Worm (Caenorhabditis elegans) whole organism, L4/young adult: ENCODE data around the gene C06G3.3.

Experiments
- W03F9.2 ChIP-seq: fragments of 150-350 bp; optimal IDR thresholded peaks from 2 replicates; lab custom pipeline; 2014; ENCODE audit warnings: missing biosample characterization, missing genetic modification characterization
- dao-5 ChIP-seq: sonication (generic microtip); optimal IDR thresholded peaks from 2 replicates; lab custom pipeline; 2016; ENCODE audit warnings: missing genotype, missing genetic modification characterization, moderate library complexity, missing compliant biosample characterization
- him-1 ChIP-seq: sonication (generic microtip); optimal IDR thresholded peaks from 2 replicates; lab custom pipeline; 2016; ENCODE audit warnings: missing genotype, missing genetic modification reagents, missing genetic modification characterization, missing compliant biosample characterization

The C06G3.3 gene

ce11 chrIV:7035823-7036222 lies at the start of gene C06G3.3:
Gene C06G3.3, plus strand, starts transcription at chrIV:7036123.
- TF ChIP-seq dao-5 (tag; lab: Kevin White, UChicago) (no peak), W03F9.2 (no peak), him-1 (no peak)

ce11 chrIV:6986835-6987234 lies 49.1 kb upstream of the C06G3.3 start, which contains the start of gene prkl-1:
Gene prkl-1, minus strand, starts transcription at chrIV:6986935.
- TF ChIP-seq W03F9.2: no peak
- no peak for TF ChIP-seq him-1
- TF ChIP-seq dao-5 (tag; lab: Kevin White, UChicago): no peak

- TF ChIP-seq dao-5 (tag; lab: Kevin White, UChicago): no peak
- no peak for TF ChIP-seq W03F9.2
- no peak for TF ChIP-seq him-1
Measured at ce11 chrIV:6991070-6991469, 44.9 kb upstream of the C06G3.3 start.

- no peak for TF ChIP-seq dao-5 (tag; lab: Kevin White, UChicago)
- TF ChIP-seq him-1: no peak
- TF ChIP-seq W03F9.2: no peak
Measured at ce11 chrIV:6997918-6998317, 38.0 kb upstream of the C06G3.3 start.

ce11 chrIV:6999206-6999605 lies 36.7 kb upstream of the C06G3.3 start, which contains the start of gene C25A8.5:
Gene C25A8.5, plus strand, starts transcription at chrIV:6999506.
- TF ChIP-seq W03F9.2: no peak
- TF ChIP-seq dao-5 (tag; lab: Kevin White, UChicago): no peak
- no peak for TF ChIP-seq him-1

ce11 chrIV:7003323-7003722 lies 32.6 kb upstream of the C06G3.3 start, which contains the start of gene cht-3:
Gene cht-3, plus strand, starts transcription at chrIV:7003623.
- TF ChIP-seq dao-5 (tag; lab: Kevin White, UChicago) (no peak), him-1 (no peak), W03F9.2 (no peak)

ce11 chrIV:7009531-7009930 lies 26.4 kb upstream of the C06G3.3 start, which contains the start of gene C25A8.2:
Gene C25A8.2, plus strand, starts transcription at chrIV:7009831.
- no peak for TF ChIP-seq him-1
- TF ChIP-seq dao-5 (tag; lab: Kevin White, UChicago): no peak
- no peak for TF ChIP-seq W03F9.2

DNA sequence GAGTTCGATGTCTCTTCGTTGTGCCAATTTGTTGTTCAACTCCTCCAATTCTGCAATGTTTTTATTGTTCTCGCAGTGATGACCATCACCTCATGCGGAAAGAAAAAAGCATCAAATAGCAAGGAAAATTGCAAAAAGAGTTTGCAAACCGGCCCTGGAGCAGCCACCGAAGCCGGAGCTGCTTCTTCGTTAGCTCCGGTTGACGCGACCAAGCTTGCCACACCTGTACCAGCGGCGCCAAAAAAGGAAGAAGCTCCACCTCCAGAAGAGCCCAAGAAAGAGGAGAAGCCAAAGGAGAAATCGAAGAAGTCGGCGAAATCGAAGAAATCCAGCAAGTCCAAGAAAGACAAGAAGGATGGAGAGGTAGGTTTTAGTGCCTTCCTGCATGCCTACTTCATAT lies 25.7 kb upstream of the C06G3.3 start:
- TF ChIP-seq W03F9.2 (no peak), him-1 (no peak), dao-5 (tag; lab: Kevin White, UChicago) (no peak)

ce11 chrIV:7010835-7011234 lies 25.1 kb upstream of the C06G3.3 start, which contains the start of gene C25A8.1:
Gene C25A8.1, plus strand, starts transcription at chrIV:7011135.
- TF ChIP-seq him-1 (no peak), dao-5 (tag; lab: Kevin White, UChicago) (no peak)

DNA sequence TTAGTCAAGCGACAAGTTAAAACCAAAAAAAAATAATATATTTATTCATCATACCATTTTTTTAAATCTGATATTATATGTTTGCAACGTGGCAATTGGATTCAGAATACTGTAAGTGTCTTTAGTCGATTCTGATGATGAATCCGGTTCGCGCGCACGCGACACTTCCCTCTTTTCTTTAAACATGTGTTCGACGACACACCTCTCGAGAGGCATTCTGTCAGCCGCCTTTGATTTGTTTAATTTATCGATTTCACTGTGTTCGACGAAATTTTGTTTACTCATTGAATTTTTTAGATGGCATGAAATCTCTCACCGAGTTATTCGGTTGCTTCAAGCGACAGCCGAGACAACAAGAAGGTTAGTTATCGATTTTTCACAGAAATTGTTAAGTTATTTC lies 24.2 kb upstream of the C06G3.3 start, which contains the start of gene trxr-1:
Gene trxr-1 (plus strand): TSS at position 227 of the 400 bp plus-strand sequence.
- TF ChIP-seq W03F9.2: no peak
- TF ChIP-seq dao-5 (tag; lab: Kevin White, UChicago): no peak
- TF ChIP-seq him-1: no peak

DNA sequence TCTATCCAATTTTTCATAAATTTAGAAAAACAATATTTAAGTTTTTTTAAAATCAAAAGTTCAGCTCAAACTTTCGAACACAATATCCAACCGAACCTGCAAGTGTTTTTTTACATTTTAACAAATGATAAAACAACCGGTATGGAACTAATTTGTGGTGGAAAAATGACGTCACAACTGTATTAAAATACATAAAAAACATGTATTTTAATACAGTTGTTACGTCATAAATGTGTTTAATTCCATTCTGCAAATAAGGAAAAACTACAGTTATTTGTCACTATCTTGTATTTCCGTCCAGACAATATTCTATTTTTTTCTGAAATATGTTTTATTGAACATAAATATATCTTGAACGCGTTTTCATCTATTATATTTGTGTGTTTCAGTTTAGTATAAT lies 23.7 kb upstream of the C06G3.3 start:
- TF ChIP-seq dao-5 (tag; lab: Kevin White, UChicago) (no peak), him-1 (no peak), W03F9.2 (no peak)

DNA sequence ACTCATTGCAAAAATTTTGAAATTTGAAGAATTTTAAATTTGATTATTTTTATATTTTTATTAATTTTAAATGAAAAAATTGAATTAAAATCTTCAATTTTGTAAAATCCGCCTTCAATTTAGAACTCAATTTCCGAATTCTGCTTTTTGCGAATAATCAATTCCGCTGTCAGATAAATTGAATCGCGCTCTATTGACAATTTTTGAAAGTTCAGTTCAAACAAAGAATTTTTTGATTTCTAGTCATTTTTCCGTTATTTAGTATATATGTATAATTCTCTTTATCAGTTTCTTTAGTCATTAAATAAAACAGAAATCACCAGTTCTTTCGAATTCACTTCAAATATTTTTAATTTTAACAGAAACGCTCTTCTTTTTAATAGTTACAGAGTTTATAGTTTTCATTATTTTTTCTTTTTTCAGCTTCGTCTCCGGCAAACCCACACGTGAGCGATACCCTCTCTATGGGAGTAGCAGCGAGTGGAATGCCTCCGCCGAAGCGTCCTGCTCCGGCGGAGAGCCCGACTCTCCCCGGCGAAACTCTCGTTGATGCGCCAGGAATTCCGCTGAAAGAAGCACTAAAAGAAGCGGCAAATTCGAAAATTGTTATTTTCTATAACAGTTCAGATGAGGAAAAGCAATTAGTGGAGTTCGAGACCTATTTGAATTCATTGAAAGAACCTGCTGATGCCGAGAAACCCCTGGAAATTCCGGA lies 23.0 kb upstream of the C06G3.3 start:
- TF ChIP-seq him-1 (no peak), W03F9.2 (peak; percentile 38)

DNA sequence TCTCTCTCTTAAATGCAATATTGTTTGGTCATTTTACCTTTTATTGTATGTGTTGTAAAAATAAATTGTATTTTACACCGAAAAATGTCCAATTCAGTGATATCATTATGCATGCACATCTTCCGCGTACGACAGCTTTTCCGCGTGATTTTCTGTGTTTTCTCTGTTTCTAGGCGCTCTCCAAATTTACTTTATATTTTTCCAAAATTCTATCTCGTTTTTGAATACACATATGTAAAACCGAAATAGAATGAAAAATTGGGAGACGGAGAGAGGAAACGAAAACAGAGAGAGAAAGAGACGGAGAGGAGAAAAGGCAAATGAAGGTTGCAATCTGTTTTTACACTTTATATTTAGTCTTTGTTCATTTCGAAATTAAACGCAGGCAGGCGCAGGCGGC lies 19.4 kb upstream of the C06G3.3 start:
- TF ChIP-seq dao-5 (tag; lab: Kevin White, UChicago) (no peak), him-1 (no peak), W03F9.2 (no peak)

DNA sequence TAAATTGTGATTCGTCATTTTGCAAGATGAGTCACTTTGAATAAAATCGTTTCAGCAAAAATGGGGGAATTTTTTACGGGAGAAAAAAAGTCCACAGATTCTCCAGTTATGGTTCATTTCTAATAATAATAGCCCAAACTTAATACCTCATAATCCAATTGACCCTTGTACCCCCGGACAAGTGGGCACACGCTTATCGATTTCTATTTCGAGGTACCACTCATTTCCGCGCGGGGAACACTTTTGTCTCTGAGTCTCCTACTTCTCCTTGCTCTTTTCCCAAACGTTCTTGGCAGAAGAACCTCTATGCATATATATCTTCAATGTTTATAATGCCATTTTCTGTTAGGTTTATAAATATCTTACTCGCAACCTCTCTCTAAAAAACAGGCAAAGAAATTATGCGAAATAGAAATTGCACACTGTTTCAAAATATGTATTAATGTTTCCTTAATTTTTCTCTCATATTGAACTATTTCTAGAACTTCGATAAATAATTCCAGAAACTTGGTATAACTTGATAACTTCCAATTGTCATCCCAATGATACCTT lies 18.7 kb upstream of the C06G3.3 start, which contains the start of gene gldi-4:
Gene gldi-4 (plus strand): TSS at position 502 of the 552 bp plus-strand sequence.
- TF ChIP-seq dao-5 (tag; lab: Kevin White, UChicago) (no peak), him-1 (no peak), W03F9.2 (no peak)

- no peak for TF ChIP-seq him-1
- no peak for TF ChIP-seq W03F9.2
- TF ChIP-seq dao-5 (tag; lab: Kevin White, UChicago): no peak
Measured at ce11 chrIV:7018623-7019022, 17.3 kb upstream of the C06G3.3 start.
